Worm (Caenorhabditis elegans): ENCODE measurements around the gene ZC53.22.

Gene ZC53.22

ce11 chrX:1922294-1922693, at the start of gene ZC53.22:
Gene ZC53.22 (minus strand): TSS chrX:1922394.
- no peak for TF ChIP-seq unc-62 (GFP tag; optimal IDR thresholded peaks at IDR 0.05)

DNA sequence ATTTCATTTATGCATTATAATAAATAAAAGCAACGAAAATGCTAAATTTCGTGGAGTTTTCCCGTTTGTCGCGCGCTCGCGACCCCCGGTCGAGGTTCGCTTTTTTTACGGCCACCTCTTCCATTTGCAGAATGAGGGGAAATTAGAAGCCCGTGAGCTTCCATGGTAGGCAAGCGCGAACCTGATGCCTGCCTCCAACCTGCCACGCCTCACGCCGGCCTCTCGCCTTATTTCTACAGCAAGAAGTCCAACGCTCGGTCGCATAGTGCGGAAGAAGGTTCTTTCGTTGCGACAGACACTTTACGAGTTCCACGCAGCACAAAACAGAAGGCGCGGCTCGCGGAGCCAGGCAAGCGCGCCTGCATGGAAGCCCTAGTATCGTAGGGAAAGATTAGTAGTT, 49.5 kb upstream of the ZC53.22 start:
- no peak for TF ChIP-seq unc-62 (GFP tag; optimal IDR thresholded peaks at IDR 0.05)

- TF ChIP-seq unc-62 (GFP tag; optimal IDR thresholded peaks at IDR 0.05): no peak
These were observed 47.4 kb upstream of the ZC53.22 start, which contains the start of gene str-79 for ce11 chrX:1969575-1969974. Gene str-79 (plus strand): TSS chrX:1969875.

DNA sequence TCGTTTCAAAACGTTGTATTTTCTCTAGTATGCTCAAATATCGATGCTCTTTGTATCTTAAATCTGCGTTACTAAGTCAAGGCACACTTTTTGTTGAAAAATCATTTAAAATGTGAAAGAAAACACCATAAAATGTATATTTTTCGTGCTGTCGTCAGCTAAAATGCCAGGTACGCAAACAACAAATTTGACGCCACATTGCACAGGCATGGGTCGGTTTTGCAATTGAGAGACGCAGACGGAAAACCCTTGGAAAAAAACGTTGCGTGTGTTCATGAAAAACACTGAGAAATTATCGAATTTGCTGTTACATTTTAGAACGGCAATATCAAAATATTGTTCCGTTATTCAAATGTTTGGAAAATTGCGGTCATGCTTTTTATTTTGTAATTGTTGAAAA, 42.6 kb upstream of the ZC53.22 start:
- no peak for TF ChIP-seq unc-62 (GFP tag; optimal IDR thresholded peaks at IDR 0.05)

ce11 chrX:1964411-1964810, 42.2 kb upstream of the ZC53.22 start:
- no peak for TF ChIP-seq unc-62 (GFP tag; optimal IDR thresholded peaks at IDR 0.05)

DNA sequence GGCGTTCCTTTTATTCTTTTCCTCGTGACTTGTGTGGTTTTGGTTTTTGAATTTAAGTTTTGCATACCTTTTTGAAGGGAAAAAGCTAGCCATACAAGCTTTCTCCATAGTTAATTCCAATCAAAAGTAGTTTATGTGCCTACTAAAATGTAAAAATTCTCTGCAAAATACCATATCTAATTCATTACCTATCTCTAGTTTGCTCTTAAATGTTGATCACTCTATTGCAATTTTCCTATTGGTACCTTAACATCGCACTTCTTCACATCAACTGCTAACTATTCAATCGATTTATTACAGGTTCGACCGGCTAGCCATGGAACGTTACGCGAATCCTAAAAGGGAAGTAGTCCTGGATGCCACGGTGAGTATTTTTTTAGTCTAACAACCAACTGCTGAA, 40.1 kb upstream of the ZC53.22 start, which contains the start of gene F52D2.7:
Gene F52D2.7, plus strand, starts transcription at position 301 of the 400 bp plus-strand sequence.
- TF ChIP-seq unc-62 (GFP tag; optimal IDR thresholded peaks at IDR 0.05): no peak

ce11 chrX:1960895-1961715, 38.9 kb upstream of the ZC53.22 start:
- no peak for TF ChIP-seq unc-62 (GFP tag; optimal IDR thresholded peaks at IDR 0.05)

DNA sequence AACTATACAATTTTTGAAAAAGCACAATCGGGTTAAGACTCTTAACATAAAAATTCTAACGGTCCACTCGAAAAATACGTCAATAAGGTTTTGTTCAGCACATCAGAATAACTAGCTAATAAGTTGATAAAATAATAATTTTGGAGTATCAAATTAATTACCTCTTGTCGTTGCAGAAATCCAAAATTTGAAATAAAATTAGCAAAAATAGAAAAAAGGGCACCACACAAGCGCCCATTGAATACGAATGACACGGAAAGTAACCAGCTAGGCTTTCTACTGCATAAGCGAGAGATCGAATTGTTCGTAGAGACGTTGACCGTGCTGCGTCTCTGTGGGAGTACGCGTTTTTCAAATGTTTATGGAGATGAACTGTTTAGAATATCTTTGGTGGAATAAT, 36.9 kb upstream of the ZC53.22 start:
- TF ChIP-seq unc-62 (GFP tag; optimal IDR thresholded peaks at IDR 0.05): no peak

- TF ChIP-seq unc-62 (GFP tag; optimal IDR thresholded peaks at IDR 0.05): no peak
These were observed 17.7 kb upstream of the ZC53.22 start, which contains the start of gene Y59E1A.4 for ce11 chrX:1939887-1940286. Gene Y59E1A.4 (minus strand): TSS chrX:1939987.

ce11 chrX:1939248-1939647, 17.1 kb upstream of the ZC53.22 start:
- TF ChIP-seq unc-62 (GFP tag; optimal IDR thresholded peaks at IDR 0.05): no peak

- TF ChIP-seq unc-62 (GFP tag; optimal IDR thresholded peaks at IDR 0.05): no peak
These were observed 13.2 kb upstream of the ZC53.22 start for ce11 chrX:1935438-1935837.

- no peak for TF ChIP-seq unc-62 (GFP tag; optimal IDR thresholded peaks at IDR 0.05)
These were observed 1.9 kb upstream of the ZC53.22 start, which contains the start of gene ZC53.2 for ce11 chrX:1924138-1924537. Gene ZC53.2 (minus strand): TSS chrX:1924238.

DNA sequence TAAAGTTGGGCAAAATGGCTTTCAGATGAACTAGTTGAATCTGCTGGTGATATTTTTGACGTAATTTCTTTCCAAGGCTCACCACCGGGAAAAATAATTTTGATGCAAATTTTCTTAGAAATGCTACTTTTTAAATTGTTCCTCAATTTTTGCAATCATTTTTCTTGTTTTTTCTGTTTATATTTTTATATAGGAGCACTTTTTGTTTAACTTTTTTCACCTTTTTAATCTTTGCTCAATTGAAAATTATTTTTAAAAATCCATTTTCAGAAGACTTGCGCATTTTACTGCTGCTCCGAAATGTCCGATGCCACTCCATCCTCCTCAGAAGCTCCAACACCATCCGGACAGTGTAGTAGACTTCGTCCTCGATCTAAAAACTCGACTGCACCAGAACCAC, 5.0 kb downstream of the ZC53.22 start, which contains the start of gene dot-1.5:
Gene dot-1.5, plus strand, starts transcription at position 301 of the 400 bp plus-strand sequence.
- TF ChIP-seq unc-62 (GFP tag; optimal IDR thresholded peaks at IDR 0.05): no peak

ce11 chrX:1915022-1915421, 7.2 kb downstream of the ZC53.22 start, which contains the start of gene rgs-9:
Gene rgs-9 (plus strand): TSS chrX:1915258.
- TF ChIP-seq unc-62 (GFP tag; optimal IDR thresholded peaks at IDR 0.05): no peak

DNA sequence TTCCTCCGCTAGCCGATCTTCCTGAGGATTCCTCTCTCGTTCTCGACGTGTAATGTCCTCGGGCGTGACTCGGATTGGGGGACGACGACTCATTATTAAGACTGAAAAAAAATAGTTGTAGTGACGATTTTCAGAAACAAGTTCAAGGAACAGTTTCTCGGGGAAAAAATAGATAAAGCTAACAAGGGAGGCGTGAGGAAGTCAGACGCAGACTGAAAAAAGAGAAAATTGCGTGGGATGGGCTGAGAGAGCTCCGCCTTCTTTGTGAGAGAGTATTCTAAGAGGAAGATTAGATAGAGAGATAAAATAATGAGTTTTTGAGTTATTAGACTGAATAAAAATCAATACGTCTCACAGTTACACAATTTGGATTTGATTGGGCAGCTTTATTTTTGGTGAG, 8.9 kb downstream of the ZC53.22 start, which contains the start of gene ZC53.1:
Gene ZC53.1, minus strand, starts transcription at position 101 of the 400 bp plus-strand sequence.
- TF ChIP-seq unc-62 (GFP tag; optimal IDR thresholded peaks at IDR 0.05): no peak

DNA sequence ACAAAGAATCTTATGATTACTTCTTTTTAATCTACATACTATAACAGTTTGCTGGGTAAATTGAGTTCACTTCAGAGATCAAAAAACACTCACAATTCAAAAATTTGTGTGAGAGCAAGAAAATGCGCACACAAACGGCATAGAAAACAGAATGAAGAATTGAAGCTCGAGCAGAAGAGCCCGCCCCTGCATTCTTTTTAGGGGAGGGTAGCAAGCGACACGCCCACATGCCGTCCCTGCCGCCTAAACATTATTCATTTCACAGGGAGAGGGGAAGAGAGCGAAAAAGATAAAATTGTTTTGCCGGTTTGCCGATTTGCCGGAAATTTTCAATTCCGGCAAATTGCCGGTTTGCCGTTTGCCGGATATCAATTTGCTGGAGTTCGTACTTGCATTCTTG, 12.8 kb downstream of the ZC53.22 start:
- TF ChIP-seq unc-62 (GFP tag; optimal IDR thresholded peaks at IDR 0.05): no peak

- TF ChIP-seq unc-62 (GFP tag; optimal IDR thresholded peaks at IDR 0.05): no peak
These were observed 15.2 kb downstream of the ZC53.22 start for ce11 chrX:1907009-1907408.
